Worm (Caenorhabditis elegans) whole organism, early embryonic: ENCODE measurements around the gene glb-34.

Experiments
- ama-1 ChIP-seq: fragments of 150-350 bp; optimal IDR thresholded peaks from 2 replicates; lab custom pipeline; 2014
- flt-1 ChIP-seq: fragments of 200-800 bp; sonication (Bioruptor generic); IDR thresholded peaks from 2 replicates; pipeline ENCODE4 v1.3.6; 2022; ENCODE audit warnings: missing genetic modification characterization, missing compliant biosample characterization
- sea-1 ChIP-seq: fragments of 200-800 bp; sonication (Bioruptor generic); conservative IDR thresholded peaks from 2 replicates; pipeline ENCODE4 v1.3.6; 2022; ENCODE audit warnings: missing genetic modification characterization, missing compliant biosample characterization
- tra-4 ChIP-seq: sonication (generic microtip); optimal IDR thresholded peaks from 2 replicates; lab custom pipeline; 2017; ENCODE audit warnings: missing genetic modification characterization, missing compliant biosample characterization

ce11 chrIV:14523568-14523967 is 48.9 kb downstream of the glb-34 start, which contains the start of gene srh-63:
- no peak for TF ChIP-seq tra-4 (tag; lab: Kevin White, UChicago)
- no peak for TF ChIP-seq flt-1 (GFP tag; lab: Robert Waterston, UW)
- TF ChIP-seq sea-1, result no peak
- no peak for TF ChIP-seq ama-1 (lab: Kevin White, UChicago)
